Worm (Caenorhabditis elegans): ENCODE results near the gene str-79.

ce11 chrX:1939248-1939647 is 30.4 kb upstream of the str-79 start:
- TF ChIP-seq him-1 (tag; optimal IDR thresholded peaks at IDR 0.05): no peak
- TF ChIP-seq W03F9.2 (tag; optimal IDR thresholded peaks at IDR 0.05): no peak
- no peak for TF ChIP-seq dao-5 (tag; optimal IDR thresholded peaks at IDR 0.05)

Data from whole organism, L4/young adult.